Fruit fly (Drosophila melanogaster): ENCODE measurements around the gene CRIF.

DNA sequence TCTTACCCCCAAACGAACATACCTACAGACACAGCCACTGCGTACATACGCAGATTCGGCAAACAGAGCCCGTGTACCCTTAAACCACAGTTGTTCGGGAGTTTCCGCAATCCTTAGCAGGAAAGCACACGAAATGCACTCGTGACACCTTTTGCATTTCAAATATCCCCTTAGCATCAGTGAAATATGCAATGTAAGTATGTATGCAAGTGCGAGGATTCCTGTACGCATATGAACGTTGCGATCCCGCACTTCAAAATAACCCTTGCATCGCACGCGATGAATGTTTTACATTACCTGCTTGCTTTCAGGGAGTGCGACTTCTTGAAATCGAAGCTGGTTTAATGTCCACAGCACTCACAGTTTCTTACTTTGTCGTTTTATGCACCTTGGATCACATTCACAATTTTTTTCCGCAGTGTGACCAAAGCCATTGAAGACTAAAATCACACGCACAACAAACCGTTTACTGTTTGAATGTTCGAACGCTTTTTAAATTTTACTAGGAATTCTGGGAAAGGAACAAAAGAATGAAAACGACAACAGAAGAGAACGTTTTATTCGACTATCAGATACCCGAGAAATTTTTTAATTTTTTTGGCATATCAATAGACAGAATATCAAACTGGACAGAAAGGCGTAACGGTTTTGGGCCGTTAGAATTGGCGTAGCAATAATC lies 35.3 kb downstream of the CRIF start, which contains the start of gene Mkrn1:
- no peak for TF ChIP-seq cic (GFP tag; optimal IDR thresholded peaks at IDR 0.05)
- no peak for TF ChIP-seq kay (GFP tag; ENCODE audit: borderline replicate concordance)
- TF ChIP-seq CG33017 (tag; optimal IDR thresholded peaks at IDR 0.05) = no peak
